Fruit fly (Drosophila melanogaster): ENCODE data around the gene jumu.

Gene jumu

DNA sequence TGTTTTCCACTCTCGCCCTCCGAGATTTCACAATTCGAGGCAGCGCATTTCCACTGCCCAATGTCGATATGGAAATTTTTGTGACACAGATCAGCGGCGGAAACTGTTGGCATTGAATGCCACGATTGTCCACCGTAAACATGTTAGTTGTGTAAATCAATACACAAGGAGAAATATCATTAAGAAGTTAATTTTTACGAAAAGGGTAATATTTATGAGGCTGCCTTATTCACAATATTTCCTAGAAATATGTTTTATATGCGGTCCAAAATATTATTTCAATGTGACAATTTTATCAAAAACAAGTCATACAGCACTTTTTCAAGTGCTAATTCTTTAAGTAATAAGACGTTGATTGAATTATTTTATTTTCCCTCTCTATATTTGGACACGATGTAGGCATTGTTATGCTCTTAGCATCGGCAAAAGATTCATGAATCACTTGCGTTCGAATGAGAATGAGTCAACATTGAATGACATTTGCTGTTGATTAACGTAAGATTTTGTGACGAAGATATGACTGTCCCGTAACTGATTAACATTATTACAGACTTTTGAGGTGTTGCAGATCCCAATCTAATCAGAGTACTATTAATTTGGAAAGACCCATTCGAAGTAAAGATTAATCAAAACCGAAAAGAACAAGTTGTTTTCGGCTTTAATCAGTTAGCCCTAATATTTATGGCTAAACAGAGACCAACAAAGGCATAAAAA, 43.8 kb downstream of the jumu start (continued):
- peak; percentile 86 for TF ChIP-seq kay (GFP tag; optimal IDR thresholded peaks at IDR 0.05)
- peak; percentile 5 for TF ChIP-seq CG7928 (GFP tag; optimal IDR thresholded peaks at IDR 0.05)
- TF ChIP-seq luna (GFP tag; optimal IDR thresholded peaks at IDR 0.05): peak; percentile 75
- TF ChIP-seq CG13123 (GFP tag; optimal IDR thresholded peaks at IDR 0.05): peak; percentile 50
- peak; percentile 85 for TF ChIP-seq CG30403 (GFP tag; optimal IDR thresholded peaks at IDR 0.05)
- peak; percentile 77 for TF ChIP-seq CG32772 (GFP tag; IDR thresholded peaks at IDR 0.05)
- TF ChIP-seq CoRest (tag; optimal IDR thresholded peaks at IDR 0.05): peak; percentile 88
- no peak for TF ChIP-seq C15 (GFP tag; IDR thresholded peaks at IDR 0.05)
- TF ChIP-seq D (optimal IDR thresholded peaks at IDR 0.05): no peak
- TF ChIP-seq D (GFP tag; optimal IDR thresholded peaks at IDR 0.05): peak; percentile 45
- TF ChIP-seq BEAF-32 (GFP tag; optimal IDR thresholded peaks at IDR 0.05): no peak
- TF ChIP-seq CG1792 (GFP tag; optimal IDR thresholded peaks at IDR 0.05): peak; percentile 69
- TF ChIP-seq Doc2 (GFP tag; IDR thresholded peaks at IDR 0.05): no peak
- TF ChIP-seq CG2129 (GFP tag; IDR thresholded peaks at IDR 0.05; ENCODE audit: partially characterized antibody): no peak
- TF ChIP-seq Gug (GFP tag; IDR thresholded peaks at IDR 0.05): 0 out of 4 replicates have a peak, but pooled peaks have one; percentile 21
- no peak for TF ChIP-seq GATAe (GFP tag; conservative IDR thresholded peaks at IDR 0.05)
- peak; percentile 84 for TF ChIP-seq CG1603 (tag; optimal IDR thresholded peaks at IDR 0.05)
- TF ChIP-seq dmrt11E (tag; optimal IDR thresholded peaks at IDR 0.05): peak; percentile 11
- peak; percentile 40 for TF ChIP-seq YL-1 (GFP tag; optimal IDR thresholded peaks at IDR 0.05)
- peak; percentile 63 for TF ChIP-seq MBD-R2 (GFP tag; IDR thresholded peaks at IDR 0.05)
- TF ChIP-seq CG17802 (tag; optimal IDR thresholded peaks at IDR 0.05): no peak
- TF ChIP-seq nerfin-2 (GFP tag; IDR thresholded peaks at IDR 0.05; ENCODE audit: partially characterized antibody): no peak
- peak; percentile 14 to 93 for TF ChIP-seq Hr51 (GFP tag; optimal IDR thresholded peaks at IDR 0.05)
- peak; percentile 93 for TF ChIP-seq seq (GFP tag; IDR thresholded peaks at IDR 0.05)
- TF ChIP-seq HLH4C (GFP tag; IDR thresholded peaks at IDR 0.05; ENCODE audit: partially characterized antibody): no peak
- peak; percentile 55 for TF ChIP-seq CG10147 (GFP tag; optimal IDR thresholded peaks at IDR 0.05)
- TF ChIP-seq emc (GFP tag; optimal IDR thresholded peaks at IDR 0.05): peak; percentile 71
- peak; percentile 84 for TF ChIP-seq Nf-YA (GFP tag; IDR thresholded peaks at IDR 0.05)
- peak; percentile 48 for TF ChIP-seq jing (GFP tag; optimal IDR thresholded peaks at IDR 0.05)
- peak; percentile 81 for TF ChIP-seq tap (tag; optimal IDR thresholded peaks at IDR 0.05)
- TF ChIP-seq Jarid2 (GFP tag; optimal IDR thresholded peaks at IDR 0.05): peak; percentile 56
- peak; percentile 69 for TF ChIP-seq NFAT (GFP tag; IDR thresholded peaks at IDR 0.05)
- peak; percentile 87 for TF ChIP-seq H2.0 (GFP tag; IDR thresholded peaks at IDR 0.05)
- no peak for TF ChIP-seq Vsx1 (GFP tag; optimal IDR thresholded peaks at IDR 0.05)
- TF ChIP-seq aop (GFP tag; IDR thresholded peaks at IDR 0.05): no peak
- TF ChIP-seq CG7987 (GFP tag; optimal IDR thresholded peaks at IDR 0.05): no peak
- TF ChIP-seq corto (GFP tag; optimal IDR thresholded peaks at IDR 0.05): no peak
- peak; percentile 23 for TF ChIP-seq fd64A (GFP tag; optimal IDR thresholded peaks at IDR 0.05)
- TF ChIP-seq toy (GFP tag; IDR thresholded peaks at IDR 0.05): 0 out of 2 replicates have a peak, but pooled peaks have one; percentile 51
- no peak for TF ChIP-seq sr (GFP tag; IDR thresholded peaks at IDR 0.05)
- TF ChIP-seq CG12219 (GFP tag; optimal IDR thresholded peaks at IDR 0.05): peak; percentile 89
- TF ChIP-seq fd102C (GFP tag; optimal IDR thresholded peaks at IDR 0.05): no peak
- peak; percentile 92 for TF ChIP-seq Atf6 (GFP tag; IDR thresholded peaks at IDR 0.05)
- TF ChIP-seq Side (GFP tag; optimal IDR thresholded peaks at IDR 0.05): peak; percentile 64
- peak; percentile 42 for TF ChIP-seq kah (GFP tag; optimal IDR thresholded peaks at IDR 0.05)
- no peak for TF ChIP-seq hb (GFP tag; IDR thresholded peaks at IDR 0.05; ENCODE audit: partially characterized antibody)
- TF ChIP-seq gsb-n (tag; optimal IDR thresholded peaks at IDR 0.05): no peak
- TF ChIP-seq CTCF (GFP tag; optimal IDR thresholded peaks at IDR 0.05): no peak
- TF ChIP-seq Dp (GFP tag; optimal IDR thresholded peaks at IDR 0.05): no peak
- peak; percentile 61 for TF ChIP-seq Mad (GFP tag; optimal IDR thresholded peaks at IDR 0.05)
